Worm (Caenorhabditis elegans) whole organism, L4/young adult: Measurements from ENCODE around the gene K08B12.3.

Experiments used
- W03F9.2 ChIP-seq: fragments of 150-350 bp; optimal IDR thresholded peaks from 2 replicates; lab custom pipeline; 2014; ENCODE audit warnings: missing biosample characterization, missing genetic modification characterization
- him-1 ChIP-seq: sonication (generic microtip); optimal IDR thresholded peaks from 2 replicates; lab custom pipeline; 2016; ENCODE audit warnings: missing genotype, missing genetic modification reagents, missing genetic modification characterization, missing compliant biosample characterization

- no peak for TF ChIP-seq W03F9.2 (tag; lab: Kevin White, UChicago)
- no peak for TF ChIP-seq him-1 (tag; lab: Kevin White, UChicago)
Observed at ce11 chrV:6249135-6249534, 14.2 kb downstream of the K08B12.3 start.
